Fruit fly (Drosophila melanogaster) whole organism, embryonic: ENCODE data around the gene Cngl.

ENCODE experiments used
- Aef1 ChIP-seq: fragments of 200-800 bp; sonication (Bioruptor generic); IDR thresholded peaks from 3 replicates; pipeline ENCODE4 v1.3.6; 2022; ENCODE audit warnings: missing biosample characterization, missing genetic modification characterization
- CG10979 ChIP-seq: fragments of 200-800 bp; sonication (Bioruptor generic); optimal IDR thresholded peaks from 2 replicates; lab custom pipeline; 2018; ENCODE audit warnings: missing biosample characterization, mild to moderate bottlenecking, missing genetic modification characterization, moderate library complexity
- CG12155 ChIP-seq: fragments of 200-800 bp; sonication (Bioruptor generic); optimal IDR thresholded peaks from 3 replicates; lab custom pipeline; 2016; ENCODE audit warnings: missing biosample characterization, missing genetic modification characterization
- CG12391 ChIP-seq: fragments of 200-800 bp; sonication (Bioruptor generic); optimal IDR thresholded peaks from 3 replicates; lab custom pipeline; 2018; ENCODE audit warnings: missing biosample characterization, mild to moderate bottlenecking, missing genetic modification characterization, moderate library complexity
- CG12659 ChIP-seq: fragments of 200-800 bp; sonication (Bioruptor generic); optimal IDR thresholded peaks from 3 replicates; lab custom pipeline; 2017; ENCODE audit warnings: mild to moderate bottlenecking, missing biosample characterization, missing genetic modification reagents, missing genetic modification characterization
- CG13775 ChIP-seq: fragments of 200-800 bp; sonication (Bioruptor generic); optimal IDR thresholded peaks from 3 replicates; lab custom pipeline; 2017; ENCODE audit warnings: missing biosample characterization, mild to moderate bottlenecking, missing genetic modification characterization
- CG14050 ChIP-seq: fragments of 200-800 bp; sonication (Bioruptor generic); IDR thresholded peaks from 3 replicates; pipeline ENCODE4 v1.3.6; 2022; ENCODE audit warnings: missing biosample characterization, missing genetic modification characterization
- CG14710 ChIP-seq: fragments of 200-800 bp; sonication (Bioruptor generic); optimal IDR thresholded peaks from 3 replicates; lab custom pipeline; 2019; ENCODE audit warnings: missing biosample characterization, mild to moderate bottlenecking, missing genetic modification characterization, moderate library complexity
- CG15696 ChIP-seq: fragments of 200-800 bp; sonication (Bioruptor generic); optimal IDR thresholded peaks from 2 replicates; lab custom pipeline; 2019; ENCODE audit warnings: missing biosample characterization, mild to moderate bottlenecking, missing genetic modification characterization, moderate library complexity
- CG17359 ChIP-seq: fragments of 200-800 bp; sonication (Bioruptor generic); optimal IDR thresholded peaks from 3 replicates; lab custom pipeline; 2018; ENCODE audit warnings: missing biosample characterization, mild to moderate bottlenecking, missing genetic modification characterization, moderate library complexity
- CG18599 ChIP-seq: fragments of 200-800 bp; sonication (Bioruptor generic); optimal IDR thresholded peaks from 3 replicates; lab custom pipeline; 2017; ENCODE audit warnings: missing biosample characterization, missing genetic modification characterization, mild to moderate bottlenecking, moderate library complexity, missing genetic modification reagents
- CG2202 ChIP-seq: fragments of 200-800 bp; sonication (Bioruptor generic); optimal IDR thresholded peaks from 2 replicates; lab custom pipeline; 2018; ENCODE audit warnings: missing biosample characterization, mild to moderate bottlenecking, missing genetic modification characterization
- CG2712 ChIP-seq: fragments of 200-800 bp; optimal IDR thresholded peaks from 3 replicates; lab custom pipeline; 2019; ENCODE audit warnings: missing biosample characterization, mild to moderate bottlenecking, missing genetic modification characterization, moderate library complexity
- CG31365 ChIP-seq: fragments of 200-800 bp; sonication (Bioruptor generic); optimal IDR thresholded peaks from 2 replicates; lab custom pipeline; 2018; ENCODE audit warnings: missing biosample characterization, mild to moderate bottlenecking, missing genetic modification characterization
- CG32532 ChIP-seq: fragments of 200-800 bp; sonication (Bioruptor generic); IDR thresholded peaks from 2 replicates; pipeline ENCODE4 v1.3.6; 2022; ENCODE audit warnings: missing biosample characterization, missing genetic modification characterization
- CG34376 ChIP-seq: fragments of 200-800 bp; sonication (Bioruptor generic); optimal IDR thresholded peaks from 2 replicates; lab custom pipeline; 2018; ENCODE audit warnings: missing biosample characterization, mild to moderate bottlenecking, missing genetic modification characterization
- CG4854 ChIP-seq: fragments of 200-800 bp; sonication (Bioruptor generic); optimal IDR thresholded peaks from 2 replicates; lab custom pipeline; 2016; ENCODE audit warnings: missing biosample characterization, missing genetic modification characterization, inconsistent platforms
- CG9609 ChIP-seq: fragments of 200-800 bp; sonication (Bioruptor generic); optimal IDR thresholded peaks from 3 replicates; lab custom pipeline; 2016; ENCODE audit warnings: missing biosample characterization, missing genetic modification characterization
- Dad ChIP-seq: fragments of 200-800 bp; sonication (Bioruptor generic); optimal IDR thresholded peaks from 3 replicates; lab custom pipeline; 2016; ENCODE audit warnings: missing biosample characterization, missing genetic modification characterization
- Dfd ChIP-seq, 2 experiments: fragments of >200 bp; optimal IDR thresholded peaks; 2 replicates each; lab custom pipeline; 2017; ENCODE audit warnings: missing biosample characterization in 2 of 2, missing genetic modification characterization in 2 of 2
- MBD-R2 ChIP-seq: fragments of 200-800 bp; sonication (Bioruptor generic); IDR thresholded peaks from 2 replicates; pipeline ENCODE4 v1.3.6; 2022; ENCODE audit warnings: missing biosample characterization, missing genetic modification characterization
- NFAT ChIP-seq: fragments of 200-800 bp; sonication (Bioruptor generic); IDR thresholded peaks from 2 replicates; pipeline ENCODE4 v1.3.6; 2022; ENCODE audit warnings: missing biosample characterization, missing genetic modification characterization
- Oaz ChIP-seq: fragments of 200-800 bp; sonication (Bioruptor generic); IDR thresholded peaks from 2 replicates; pipeline ENCODE4 v1.3.6; 2022; ENCODE audit warnings: missing biosample characterization, missing genetic modification characterization
- PHDP ChIP-seq: fragments of 200-800 bp; sonication (Bioruptor generic); optimal IDR thresholded peaks from 3 replicates; lab custom pipeline; 2018; ENCODE audit warnings: missing biosample characterization, mild to moderate bottlenecking, missing genetic modification characterization, moderate library complexity
- Rfx ChIP-seq: fragments of 200-800 bp; sonication (Bioruptor generic); IDR thresholded peaks from 2 replicates; pipeline ENCODE4 v1.3.6; 2022; ENCODE audit warnings: missing biosample characterization, missing genetic modification characterization
- Sin3A ChIP-seq: fragments of >200 bp; optimal IDR thresholded peaks from 2 replicates; lab custom pipeline; 2018
- ara ChIP-seq: fragments of 200-800 bp; sonication (Bioruptor generic); IDR thresholded peaks from 2 replicates; pipeline ENCODE4 v1.3.6; 2022; ENCODE audit warnings: missing biosample characterization, missing genetic modification characterization
- bcd ChIP-seq: fragments of 200-800 bp; sonication (Bioruptor generic); optimal IDR thresholded peaks from 2 replicates; lab custom pipeline; 2017; ENCODE audit warnings: missing biosample characterization, mild to moderate bottlenecking, missing genetic modification characterization
- cwo ChIP-seq: fragments of 200-800 bp; sonication (Bioruptor generic); optimal IDR thresholded peaks from 3 replicates; lab custom pipeline; 2017; ENCODE audit warnings: missing biosample characterization, missing genetic modification characterization, mild to moderate bottlenecking, moderate library complexity, missing genetic modification reagents
- danr ChIP-seq: fragments of 200-800 bp; sonication (Bioruptor generic); IDR thresholded peaks from 2 replicates; pipeline ENCODE4 v1.3.6; 2022; ENCODE audit warnings: missing biosample characterization, missing genetic modification characterization
- dpn ChIP-seq, 2 experiments: fragments of 200-800 bp; sonication (Bioruptor generic); optimal IDR thresholded peaks; 3 replicates each; lab custom pipeline; 2016; ENCODE audit warnings: missing biosample characterization in 2 of 2, missing genetic modification characterization in 2 of 2
- dysf ChIP-seq: fragments of 200-800 bp; sonication (Bioruptor generic); IDR thresholded peaks from 3 replicates; pipeline ENCODE4 v1.3.6; 2022; ENCODE audit warnings: missing biosample characterization, missing genetic modification characterization
- fd102C ChIP-seq: fragments of 200-800 bp; sonication (Bioruptor generic); optimal IDR thresholded peaks from 2 replicates; lab custom pipeline; 2018; ENCODE audit warnings: missing biosample characterization, mild to moderate bottlenecking, missing genetic modification characterization, moderate library complexity
- hkb ChIP-seq, 2 experiments: fragments of 200-800 bp in 1 of 2; fragments of >200 bp in 1 of 2; sonication (Bioruptor generic) in 1 of 2; IDR thresholded peaks in 1 of 2; optimal IDR thresholded peaks in 1 of 2; 2 replicates each; pipeline versions ENCODE4 v1.3.6 to Lab custom; 2017 to 2022; ENCODE audit warnings: missing biosample characterization in 1 of 2, missing genetic modification characterization in 1 of 2
- jumu ChIP-seq: fragments of 200-800 bp; sonication (Bioruptor generic); optimal IDR thresholded peaks from 3 replicates; lab custom pipeline; 2016; ENCODE audit warnings: missing biosample characterization, missing genetic modification characterization
- lbe ChIP-seq: fragments of 200-800 bp; sonication (Bioruptor generic); optimal IDR thresholded peaks from 2 replicates; lab custom pipeline; 2016; ENCODE audit warnings: missing biosample characterization, mild to moderate bottlenecking, missing genetic modification characterization
- nmo ChIP-seq: fragments of 200-800 bp; sonication (Bioruptor generic); optimal IDR thresholded peaks from 2 replicates; lab custom pipeline; 2018; ENCODE audit warnings: missing biosample characterization, mild to moderate bottlenecking, missing genetic modification characterization, moderate library complexity
- ranshi ChIP-seq: fragments of 200-800 bp; sonication (Bioruptor generic); IDR thresholded peaks from 2 replicates; pipeline ENCODE4 v1.3.6; 2022; ENCODE audit warnings: missing biosample characterization, missing genetic modification characterization
- repo ChIP-seq: fragments of 200-800 bp; sonication (Bioruptor generic); optimal IDR thresholded peaks from 2 replicates; lab custom pipeline; 2016; ENCODE audit warnings: missing biosample characterization, missing genetic modification characterization
- row ChIP-seq: fragments of 200-800 bp; sonication (Bioruptor generic); IDR thresholded peaks from 3 replicates; pipeline ENCODE4 v1.3.6; 2022; ENCODE audit warnings: missing biosample characterization, missing genetic modification characterization
- sisA ChIP-seq: fragments of 200-800 bp; sonication (Bioruptor generic); IDR thresholded peaks from 2 replicates; pipeline ENCODE4 v1.3.6; 2022; ENCODE audit warnings: missing biosample characterization, missing genetic modification characterization
- unpg ChIP-seq: fragments of 200-800 bp; sonication (Bioruptor generic); optimal IDR thresholded peaks from 3 replicates; lab custom pipeline; 2018; ENCODE audit warnings: missing biosample characterization, mild to moderate bottlenecking, missing genetic modification characterization, moderate library complexity
- zen ChIP-seq: fragments of 200-800 bp; sonication (Bioruptor generic); optimal IDR thresholded peaks from 3 replicates; lab custom pipeline; 2018; ENCODE audit warnings: missing biosample characterization, mild to moderate bottlenecking, missing genetic modification characterization, moderate library complexity
- zfh1 ChIP-seq: fragments of 200-800 bp; sonication (Bioruptor generic); IDR thresholded peaks from 3 replicates; pipeline ENCODE4 v1.3.6; 2022; ENCODE audit warnings: missing biosample characterization, missing genetic modification characterization
- zfh2 ChIP-seq: fragments of 200-800 bp; sonication (Bioruptor generic); optimal IDR thresholded peaks from 2 replicates; lab custom pipeline; 2016; ENCODE audit warnings: missing biosample characterization, missing genetic modification characterization

Gene Cngl

DNA sequence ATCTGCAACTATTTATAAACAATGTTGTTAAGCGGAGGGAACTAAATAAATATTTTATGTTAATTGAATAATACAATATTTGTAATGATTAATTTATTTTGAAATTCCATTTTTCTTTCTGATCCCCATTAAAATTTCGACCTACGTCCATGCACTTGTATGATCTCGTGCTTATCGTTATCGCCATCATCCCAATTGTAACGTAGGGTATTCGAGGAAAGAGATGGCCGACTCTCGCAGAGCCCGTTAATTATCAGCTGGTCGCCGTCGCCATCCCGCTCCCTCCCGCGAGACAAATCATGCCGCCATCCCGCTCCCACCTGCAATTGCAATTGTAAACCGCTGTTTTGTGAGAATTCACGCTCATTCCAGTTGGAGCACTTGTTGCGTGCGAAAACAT, 12.1 kb upstream of the Cngl start, which contains the start of gene CG11655 (continued):
- TF ChIP-seq CG15696 (tag; lab: Kevin White, UChicago) = peak; percentile 4
- no peak for TF ChIP-seq hkb (optimal IDR thresholded peaks at IDR 0.05; lab: Kevin White, UChicago)
- TF ChIP-seq hkb (GFP tag; IDR thresholded peaks at IDR 0.05; lab: Robert Waterston, UW) = peak; percentile 43; the same call in 1 of the 2 replicates
- TF ChIP-seq sisA = peak; percentile 41; the same call in 1 of the 2 replicates
- TF ChIP-seq Sin3A (lab: Kevin White, UChicago) = no peak
- TF ChIP-seq unpg = peak; percentile 21
- 0 out of 2 replicates have a peak, but pooled peaks have one; percentile 36 for TF ChIP-seq ranshi (GFP tag; lab: Robert Waterston, UW)
- TF ChIP-seq bcd (GFP tag; lab: Kevin White, UChicago) = peak; percentile 32
- no peak for TF ChIP-seq CG2202 (tag; lab: Kevin White, UChicago)
- no peak for TF ChIP-seq CG4854 (GFP tag; lab: Kevin White, UChicago)
- no peak for TF ChIP-seq fd102C (GFP tag; lab: Kevin White, UChicago)
- TF ChIP-seq CG32532 (GFP tag; lab: Robert Waterston, UW) = 0 out of 2 replicates have a peak, but pooled peaks have one; percentile 16
- TF ChIP-seq CG31365 (tag; lab: Kevin White, UChicago) = no peak
- TF ChIP-seq Oaz (GFP tag; lab: Robert Waterston, UW) = no peak
- TF ChIP-seq nmo = peak; percentile 44
- peak; percentile 46 for TF ChIP-seq CG2712
- peak; percentile 23 for TF ChIP-seq CG10979 (tag; lab: Kevin White, UChicago)
- peak; percentile 4 for TF ChIP-seq CG17359 (tag; lab: Kevin White, UChicago)
- 0 out of 3 replicates have a peak, but pooled peaks have one; percentile 23 for TF ChIP-seq Aef1 (GFP tag; lab: Robert Waterston, UW)
- peak; percentile 80 for TF ChIP-seq zen (tag; lab: Kevin White, UChicago)
- peak; percentile 29 for TF ChIP-seq CG12659 (GFP tag; lab: Kevin White, UChicago)
- TF ChIP-seq CG12155 (GFP tag; lab: Kevin White, UChicago) = peak; percentile 3
- TF ChIP-seq CG18599 = peak; percentile 39
- peak; percentile 14 for TF ChIP-seq CG13775 (GFP tag; lab: Kevin White, UChicago)
- peak; percentile 24 for TF ChIP-seq CG14710 (tag; lab: Kevin White, UChicago)
- TF ChIP-seq repo (GFP tag; lab: Kevin White, UChicago) = no peak
- 0 out of 2 replicates have a peak, but pooled peaks have one; percentile 11 for TF ChIP-seq NFAT (GFP tag; lab: Robert Waterston, UW)
- TF ChIP-seq dpn (GFP tag; optimal IDR thresholded peaks at IDR 0.05; lab: Kevin White, UChicago) = peak in 1 of 2 experiments; percentile 17
- TF ChIP-seq row (GFP tag; lab: Robert Waterston, UW) = peak; percentile 86
- TF ChIP-seq Dfd (GFP tag; optimal IDR thresholded peaks at IDR 0.05; lab: Kevin White, UChicago) = no peak
- peak; percentile 15 for TF ChIP-seq CG34376 (GFP tag; lab: Kevin White, UChicago)
- peak; percentile 5 for TF ChIP-seq zfh2
- no peak for TF ChIP-seq Dad (GFP tag; lab: Kevin White, UChicago)
- TF ChIP-seq CG9609 (GFP tag; lab: Kevin White, UChicago) = peak; percentile 13
- TF ChIP-seq danr = 0 out of 2 replicates have a peak, but pooled peaks have one; percentile 24
- TF ChIP-seq CG14050 (GFP tag; lab: Robert Waterston, UW) = peak; percentile 33; the same call in 1 of the 3 replicates
- TF ChIP-seq cwo = peak; percentile 74
- TF ChIP-seq MBD-R2 (GFP tag; lab: Robert Waterston, UW) = peak; percentile 67
- peak; percentile 43 for TF ChIP-seq PHDP (tag; lab: Kevin White, UChicago)
- no peak for TF ChIP-seq lbe
- peak; percentile 68; the same call in 2 of the 3 replicates for TF ChIP-seq zfh1 (GFP tag; lab: Robert Waterston, UW)
- peak; percentile 41; the same call in 1 of the 3 replicates for TF ChIP-seq dysf (GFP tag; lab: Robert Waterston, UW)
- TF ChIP-seq CG12391 = peak; percentile 54
- no peak for TF ChIP-seq jumu (GFP tag; lab: Kevin White, UChicago)
- TF ChIP-seq Rfx = peak; percentile 45; the same call in 1 of the 2 replicates
- TF ChIP-seq ara (GFP tag; lab: Robert Waterston, UW) = peak; percentile 47; the same call in 1 of the 2 replicates
